Fruit fly (Drosophila melanogaster) whole organism, embryonic: ENCODE measurements around the gene Polr1D.

Experiments used
- Abd-B ChIP-seq: fragments of 200-800 bp; sonication (Bioruptor generic); optimal IDR thresholded peaks from 2 replicates; lab custom pipeline; 2018; ENCODE audit warnings: missing biosample characterization, mild to moderate bottlenecking, missing genetic modification characterization, moderate library complexity
- Ada2b ChIP-seq: fragments of 200-800 bp; sonication (Bioruptor generic); IDR thresholded peaks from 2 replicates; pipeline ENCODE4 v1.3.6; 2022; ENCODE audit warnings: missing biosample characterization, missing genetic modification characterization
- CG12219 ChIP-seq: fragments of 200-800 bp; sonication (Bioruptor generic); optimal IDR thresholded peaks from 3 replicates; lab custom pipeline; 2018; ENCODE audit warnings: missing biosample characterization, mild to moderate bottlenecking, missing genetic modification characterization
- CG12236 ChIP-seq: fragments of 200-800 bp; sonication (Bioruptor generic); optimal IDR thresholded peaks from 2 replicates; lab custom pipeline; 2016; ENCODE audit warnings: missing biosample characterization, missing genetic modification characterization
- CG12299 ChIP-seq: fragments of 200-800 bp; sonication (Bioruptor generic); optimal IDR thresholded peaks from 2 replicates; lab custom pipeline; 2018; ENCODE audit warnings: missing biosample characterization, mild to moderate bottlenecking, missing genetic modification characterization
- CG12744 ChIP-seq: fragments of 200-800 bp; sonication (Bioruptor generic); optimal IDR thresholded peaks from 2 replicates; lab custom pipeline; 2016; ENCODE audit warnings: missing biosample characterization, missing genetic modification characterization
- CG15269 ChIP-seq: fragments of 200-800 bp; sonication (Bioruptor generic); optimal IDR thresholded peaks from 2 replicates; lab custom pipeline; 2018; ENCODE audit warnings: missing biosample characterization, mild to moderate bottlenecking, missing genetic modification characterization, moderate library complexity
- CG17568 ChIP-seq: fragments of 200-800 bp; sonication (Bioruptor generic); optimal IDR thresholded peaks from 2 replicates; lab custom pipeline; 2018; ENCODE audit warnings: missing biosample characterization, mild to moderate bottlenecking, missing genetic modification characterization, moderate library complexity
- CG2678 ChIP-seq: fragments of 200-800 bp; sonication (Bioruptor generic); optimal IDR thresholded peaks from 3 replicates; lab custom pipeline; 2019; ENCODE audit warnings: missing biosample characterization, mild to moderate bottlenecking, missing genetic modification characterization, moderate library complexity
- CG30431 ChIP-seq: fragments of 200-800 bp; sonication (Bioruptor generic); optimal IDR thresholded peaks from 2 replicates; lab custom pipeline; 2017; ENCODE audit warnings: missing biosample characterization, missing genetic modification characterization
- CG32767 ChIP-seq: fragments of 200-800 bp; sonication (Bioruptor generic); IDR thresholded peaks from 2 replicates; pipeline ENCODE4 v1.3.6; 2022; ENCODE audit warnings: missing biosample characterization, missing genetic modification characterization
- CG33557 ChIP-seq: fragments of 200-800 bp; sonication (Bioruptor generic); optimal IDR thresholded peaks from 2 replicates; lab custom pipeline; 2019; ENCODE audit warnings: missing biosample characterization, mild to moderate bottlenecking, missing genetic modification characterization, moderate library complexity
- CG3407 ChIP-seq: fragments of 200-800 bp; sonication (Bioruptor generic); optimal IDR thresholded peaks from 2 replicates; lab custom pipeline; 2018; ENCODE audit warnings: missing biosample characterization, mild to moderate bottlenecking, missing genetic modification characterization
- CG34376 ChIP-seq: fragments of 200-800 bp; sonication (Bioruptor generic); optimal IDR thresholded peaks from 2 replicates; lab custom pipeline; 2018; ENCODE audit warnings: missing biosample characterization, mild to moderate bottlenecking, missing genetic modification characterization
- CG3726 ChIP-seq: fragments of 200-800 bp; sonication (Bioruptor generic); IDR thresholded peaks from 3 replicates; pipeline ENCODE4, ENCODE4 v1.3.6; 2022; ENCODE audit warnings: missing biosample characterization, missing genetic modification characterization
- CG4360 ChIP-seq: fragments of 200-800 bp; sonication (Bioruptor generic); IDR thresholded peaks from 2 replicates; pipeline ENCODE4 v1.3.6; 2022; ENCODE audit warnings: missing biosample characterization, missing genetic modification characterization
- CG43689 ChIP-seq: fragments of 200-800 bp; sonication (Bioruptor generic); IDR thresholded peaks from 2 replicates; pipeline ENCODE4 v1.3.6; 2022; ENCODE audit warnings: missing biosample characterization, missing genetic modification characterization
- CG4854 ChIP-seq: fragments of 200-800 bp; sonication (Bioruptor generic); optimal IDR thresholded peaks from 2 replicates; lab custom pipeline; 2016; ENCODE audit warnings: missing biosample characterization, missing genetic modification characterization, inconsistent platforms
- CG6254 ChIP-seq: fragments of 200-800 bp; sonication (Bioruptor generic); optimal IDR thresholded peaks from 3 replicates; lab custom pipeline; 2017; ENCODE audit warnings: mild to moderate bottlenecking, missing biosample characterization, missing genetic modification reagents, missing genetic modification characterization
- CG7963 ChIP-seq: fragments of 200-800 bp; sonication (Bioruptor generic); IDR thresholded peaks from 3 replicates; pipeline ENCODE4 v1.3.6; 2022; ENCODE audit warnings: missing biosample characterization, missing genetic modification characterization; ENCODE audit not compliant: partially characterized antibody
- CG9609 ChIP-seq: fragments of 200-800 bp; sonication (Bioruptor generic); optimal IDR thresholded peaks from 3 replicates; lab custom pipeline; 2016; ENCODE audit warnings: missing biosample characterization, missing genetic modification characterization
- Eip74EF ChIP-seq, 2 experiments: fragments of 200-800 bp in 1 of 2; fragments of >200 bp in 1 of 2; sonication (Bioruptor generic) in 1 of 2; optimal IDR thresholded peaks; 2 replicates each; lab custom pipeline; 2017 to 2019; ENCODE audit warnings: missing biosample characterization in 2 of 2, missing genetic modification characterization in 2 of 2, mild to moderate bottlenecking in 1 of 2, moderate library complexity in 1 of 2
- Ets65A ChIP-seq: fragments of 200-800 bp; sonication (Bioruptor generic); peaks from one replicate; lab custom pipeline; 2016; ENCODE audit warnings: missing biosample characterization, missing genetic modification characterization
- Ets97D ChIP-seq: fragments of 200-800 bp; sonication (Bioruptor generic); optimal IDR thresholded peaks from 3 replicates; lab custom pipeline; 2016; ENCODE audit warnings: missing biosample characterization, missing genetic modification characterization
- Fer1 ChIP-seq: fragments of 200-800 bp; sonication (Bioruptor generic); optimal IDR thresholded peaks from 2 replicates; lab custom pipeline; 2017; ENCODE audit warnings: missing biosample characterization, mild to moderate bottlenecking, missing genetic modification characterization
- Fer3 ChIP-seq: fragments of 200-800 bp; sonication (Bioruptor generic); optimal IDR thresholded peaks from 2 replicates; lab custom pipeline; 2018; ENCODE audit warnings: missing biosample characterization, mild to moderate bottlenecking, missing genetic modification characterization, moderate library complexity
- GATAe ChIP-seq: fragments of 200-800 bp; sonication (Bioruptor generic); conservative IDR thresholded peaks from 2 replicates; pipeline ENCODE4 v1.3.6; 2022; ENCODE audit warnings: missing biosample characterization, missing genetic modification characterization
- Gsc ChIP-seq: fragments of 200-800 bp; sonication (Bioruptor generic); IDR thresholded peaks from 2 replicates; pipeline ENCODE4 v1.3.6; 2022; ENCODE audit warnings: missing biosample characterization, missing genetic modification characterization
- HLH3B ChIP-seq: fragments of 200-800 bp; sonication (Bioruptor generic); IDR thresholded peaks from 2 replicates; pipeline ENCODE4 v1.3.6; 2022; ENCODE audit warnings: missing biosample characterization, missing genetic modification characterization
- Hsf ChIP-seq: fragments of 200-800 bp; sonication (Bioruptor generic); optimal IDR thresholded peaks from 3 replicates; lab custom pipeline; 2016; ENCODE audit warnings: missing biosample characterization, missing genetic modification characterization
- Ptx1 ChIP-seq: fragments of 200-800 bp; sonication (Bioruptor generic); IDR thresholded peaks from 2 replicates; pipeline ENCODE4 v1.3.6; 2022; ENCODE audit warnings: missing biosample characterization, missing genetic modification characterization
- Ravus ChIP-seq: fragments of 200-800 bp; sonication (Bioruptor generic); IDR thresholded peaks from 2 replicates; pipeline ENCODE4 v1.3.6; 2022; ENCODE audit warnings: missing biosample characterization, missing genetic modification characterization
- Xbp1 ChIP-seq: fragments of 200-800 bp; sonication (Bioruptor generic); optimal IDR thresholded peaks from 3 replicates; lab custom pipeline; 2016; ENCODE audit warnings: missing biosample characterization, mild to moderate bottlenecking, missing genetic modification characterization
- az2 ChIP-seq: fragments of 200-800 bp; sonication (Bioruptor generic); optimal IDR thresholded peaks from 3 replicates; lab custom pipeline; 2016; ENCODE audit warnings: missing biosample characterization, missing genetic modification characterization
- chm ChIP-seq: fragments of 200-800 bp; sonication (Bioruptor generic); IDR thresholded peaks from 2 replicates; pipeline ENCODE4 v1.3.6; 2022; ENCODE audit warnings: missing biosample characterization, missing genetic modification characterization
- dm ChIP-seq: fragments of 200-800 bp; sonication (Bioruptor generic); optimal IDR thresholded peaks from 3 replicates; lab custom pipeline; 2016; ENCODE audit warnings: missing biosample characterization, missing genetic modification characterization
- dmrt99B ChIP-seq: fragments of 200-800 bp; sonication (Bioruptor generic); optimal IDR thresholded peaks from 2 replicates; lab custom pipeline; 2018; ENCODE audit warnings: missing biosample characterization, mild to moderate bottlenecking, missing genetic modification characterization, moderate library complexity
- fd96Cb ChIP-seq: fragments of 200-800 bp; sonication (Bioruptor generic); optimal IDR thresholded peaks from 2 replicates; lab custom pipeline; 2018; ENCODE audit warnings: missing biosample characterization, mild to moderate bottlenecking, missing genetic modification characterization, moderate library complexity
- fru ChIP-seq: fragments of >200 bp; optimal IDR thresholded peaks from 2 replicates; lab custom pipeline; 2017
- gt ChIP-seq: fragments of 200-800 bp; sonication (Bioruptor generic); IDR thresholded peaks from 2 replicates; pipeline ENCODE4 v1.3.6; 2022; ENCODE audit warnings: missing biosample characterization, missing genetic modification characterization
- ham ChIP-seq: fragments of 200-800 bp; sonication (Bioruptor generic); IDR thresholded peaks from 2 replicates; pipeline ENCODE4 v1.3.6; 2022; ENCODE audit warnings: missing biosample characterization, missing genetic modification characterization
- hb ChIP-seq: fragments of 200-800 bp; sonication (Bioruptor generic); IDR thresholded peaks from 3 replicates; pipeline ENCODE4 v1.3.6; 2022; ENCODE audit warnings: missing biosample characterization, missing genetic modification characterization; ENCODE audit not compliant: partially characterized antibody
- lola ChIP-seq, 3 experiments: fragments of >200 bp in 2 of 3; fragments of 200-800 bp in 1 of 3; sonication (Bioruptor generic) in 1 of 3; optimal IDR thresholded peaks; 2 replicates each; lab custom pipeline; 2017 to 2019; ENCODE audit warnings: missing biosample characterization in 3 of 3, missing genetic modification characterization in 3 of 3, mild to moderate bottlenecking in 1 of 3, moderate library complexity in 1 of 3
- mirr ChIP-seq: fragments of 200-800 bp; sonication (Bioruptor generic); optimal IDR thresholded peaks from 3 replicates; lab custom pipeline; 2018; ENCODE audit warnings: missing biosample characterization, mild to moderate bottlenecking, missing genetic modification characterization
- nerfin-1 ChIP-seq: fragments of 200-800 bp; sonication (Bioruptor generic); optimal IDR thresholded peaks from 3 replicates; lab custom pipeline; 2019; ENCODE audit warnings: missing biosample characterization, mild to moderate bottlenecking, missing genetic modification characterization, moderate library complexity
- shn ChIP-seq: fragments of 200-800 bp; sonication (Bioruptor generic); optimal IDR thresholded peaks from 3 replicates; lab custom pipeline; 2016; ENCODE audit warnings: missing biosample characterization, missing genetic modification characterization
- ssp ChIP-seq: fragments of 200-800 bp; sonication (Bioruptor generic); IDR thresholded peaks from 2 replicates; pipeline ENCODE4 v1.3.6; 2022; ENCODE audit warnings: missing biosample characterization, missing genetic modification characterization

Polr1D gene

dm6 chr2L:19165998-19166397 is 31.0 kb upstream of the Polr1D start (continued):
- TF ChIP-seq CG6254 (GFP tag; lab: Kevin White, UChicago) = no peak
- no peak for TF ChIP-seq Ets65A (GFP tag; lab: Kevin White, UChicago)
- peak; percentile 99 for TF ChIP-seq CG4360 (GFP tag; lab: Robert Waterston, UW)
- TF ChIP-seq chm (GFP tag; lab: Robert Waterston, UW) = no peak
- no peak for TF ChIP-seq CG9609 (GFP tag; lab: Kevin White, UChicago)
- TF ChIP-seq Ptx1 (GFP tag; lab: Robert Waterston, UW) = no peak
- no peak for TF ChIP-seq CG7963 (GFP tag; lab: Robert Waterston, UW)
- TF ChIP-seq ssp = no peak
- TF ChIP-seq Xbp1 (GFP tag; lab: Kevin White, UChicago) = no peak
- no peak for TF ChIP-seq ham (GFP tag; lab: Robert Waterston, UW)
- TF ChIP-seq nerfin-1 (tag; lab: Kevin White, UChicago) = no peak
- peak in 1 of 2 experiments; percentile 26 for TF ChIP-seq Eip74EF (GFP tag; optimal IDR thresholded peaks at IDR 0.05; lab: Kevin White, UChicago)

- TF ChIP-seq CG15269 (peak; percentile 95), Ets97D (peak; percentile 74), ssp (peak; percentile 90), Ravus (GFP tag; lab: Robert Waterston, UW) (peak; percentile 93), Fer1 (peak; percentile 98), hb (no peak), GATAe (peak; percentile 90), CG12744 (GFP tag; lab: Kevin White, UChicago) (peak; percentile 94), Ada2b (GFP tag; lab: Robert Waterston, UW) (peak; percentile 98), CG33557 (GFP tag; lab: Kevin White, UChicago) (peak; percentile 90), CG43689 (GFP tag; lab: Robert Waterston, UW) (peak; percentile 92), CG17568 (GFP tag; lab: Kevin White, UChicago) (peak; percentile 99), CG34376 (GFP tag; lab: Kevin White, UChicago) (peak; percentile 91), CG2678 (tag; lab: Kevin White, UChicago) (peak; percentile 98), lola (GFP tag; optimal IDR thresholded peaks at IDR 0.05; lab: Kevin White, UChicago) (peak in 1 of 3 experiments; percentile 94), CG30431 (GFP tag; lab: Kevin White, UChicago) (peak; percentile 80), CG32767 (peak; percentile 96), mirr (peak; percentile 53), fru (lab: Kevin White, UChicago) (no peak), dmrt99B (tag; lab: Kevin White, UChicago) (peak; percentile 99), az2 (GFP tag; lab: Kevin White, UChicago) (peak; percentile 95), Fer3 (tag; lab: Kevin White, UChicago) (peak; percentile 97), CG4854 (GFP tag; lab: Kevin White, UChicago) (peak; percentile 91), HLH3B (GFP tag; lab: Robert Waterston, UW) (peak; percentile 98), dm (GFP tag; lab: Kevin White, UChicago) (peak; percentile 87), Hsf (peak; percentile 97), CG3726 (GFP tag; lab: Robert Waterston, UW) (peak; percentile 96), shn (peak; percentile 82), CG12236 (GFP tag; lab: Kevin White, UChicago) (peak; percentile 81), Gsc (GFP tag; lab: Robert Waterston, UW) (no peak), Abd-B (no peak), fd96Cb (tag; lab: Kevin White, UChicago) (peak; percentile 97), CG3407 (GFP tag; lab: Kevin White, UChicago) (peak; percentile 94), CG12299 (peak; percentile 96), gt (GFP tag; lab: Robert Waterston, UW) (peak; percentile 91), CG12219 (peak; percentile 96)
These were observed 30.1 kb upstream of the Polr1D start for dm6 chr2L:19164933-19165813.
